Fruit fly (Drosophila melanogaster): Measurements from ENCODE around the gene CG13050.

DNA sequence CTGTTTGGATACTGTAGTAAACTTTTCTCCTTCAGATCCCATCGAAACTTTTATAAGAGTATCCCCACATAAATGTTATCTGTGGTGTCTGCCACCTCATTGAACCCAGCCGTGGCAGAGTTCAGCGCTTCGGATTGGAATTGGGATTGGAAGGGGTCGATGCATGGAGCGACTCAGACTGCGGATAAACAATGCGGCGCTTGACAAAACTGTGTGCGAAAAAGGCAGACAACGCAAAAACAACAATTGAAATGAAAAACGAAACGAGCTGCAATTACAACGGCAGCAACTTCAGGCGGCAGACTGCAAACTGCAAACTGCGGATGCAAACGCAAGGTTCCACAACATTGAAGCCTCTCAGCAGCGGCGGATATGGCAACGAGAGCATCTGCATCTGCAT lies 34.9 kb upstream of the CG13050 start, which contains the start of gene CG13062:
- TF ChIP-seq fd96Ca (GFP tag; IDR thresholded peaks at IDR 0.05) (no peak), EcR (GFP tag; optimal IDR thresholded peaks at IDR 0.05) (no peak)

Data from whole organism, pupa.